Fruit fly (Drosophila melanogaster) whole organism, prepupa: ENCODE measurements around the gene rho-5.
A peak's percentile ranks its signal among the peaks of the same experiment; 100 is the strongest.

Experiments used
- Blimp-1 ChIP-seq: fragments of 200-800 bp; sonication (Bioruptor generic); optimal IDR thresholded peaks from 3 replicates; lab custom pipeline; 2017; ENCODE audit warnings: missing biosample characterization, missing genetic modification characterization, mild to moderate bottlenecking, moderate library complexity, missing genetic modification reagents
- CG10631 ChIP-seq: fragments of 200-800 bp; sonication (Bioruptor generic); optimal IDR thresholded peaks from 2 replicates; lab custom pipeline; 2016; ENCODE audit warnings: missing biosample characterization, missing genetic modification characterization
- CG10669 ChIP-seq: fragments of 200-800 bp; sonication (Bioruptor generic); optimal IDR thresholded peaks from 3 replicates; lab custom pipeline; 2018; ENCODE audit warnings: missing biosample characterization, mild to moderate bottlenecking, missing genetic modification characterization, moderate library complexity
- CG16779 ChIP-seq: fragments of 200-800 bp; sonication (Bioruptor generic); optimal IDR thresholded peaks from 3 replicates; lab custom pipeline; 2017; ENCODE audit warnings: missing biosample characterization, mild to moderate bottlenecking, missing genetic modification characterization
- CG31627 ChIP-seq: fragments of 200-800 bp; sonication (Bioruptor generic); optimal IDR thresholded peaks from 3 replicates; lab custom pipeline; 2016; ENCODE audit warnings: missing biosample characterization, missing genetic modification characterization
- CG32006 ChIP-seq: fragments of 200-800 bp; sonication (Bioruptor generic); optimal IDR thresholded peaks from 3 replicates; lab custom pipeline; 2017; ENCODE audit warnings: missing biosample characterization, mild to moderate bottlenecking, missing genetic modification characterization
- CG34406 ChIP-seq: fragments of 200-800 bp; sonication (Bioruptor generic); optimal IDR thresholded peaks from 3 replicates; lab custom pipeline; 2016; ENCODE audit warnings: missing biosample characterization, missing genetic modification characterization
- CG3919 ChIP-seq: fragments of 200-800 bp; sonication (Bioruptor generic); optimal IDR thresholded peaks from 3 replicates; lab custom pipeline; 2016; ENCODE audit warnings: missing biosample characterization, missing genetic modification characterization
- CG4318 ChIP-seq: fragments of 200-800 bp; sonication (Bioruptor generic); optimal IDR thresholded peaks from 3 replicates; lab custom pipeline; 2017; ENCODE audit warnings: missing biosample characterization, mild to moderate bottlenecking, missing genetic modification characterization
- CG6792 ChIP-seq: fragments of 200-800 bp; sonication (Bioruptor generic); optimal IDR thresholded peaks from 3 replicates; lab custom pipeline; 2016; ENCODE audit warnings: missing biosample characterization, missing genetic modification characterization
- CG6854 ChIP-seq: fragments of 200-800 bp; sonication (Bioruptor generic); optimal IDR thresholded peaks from 2 replicates; lab custom pipeline; 2017; ENCODE audit warnings: missing biosample characterization, mild to moderate bottlenecking, missing genetic modification characterization
- CG8119 ChIP-seq: fragments of 200-800 bp; sonication (Bioruptor generic); IDR thresholded peaks from 3 replicates; pipeline ENCODE4 v1.3.6; 2022; ENCODE audit warnings: missing biosample characterization, missing genetic modification characterization
- CG8319 ChIP-seq: fragments of 200-800 bp; sonication (Bioruptor generic); optimal IDR thresholded peaks from 3 replicates; lab custom pipeline; 2016; ENCODE audit warnings: missing biosample characterization, missing genetic modification characterization
- CG8632 ChIP-seq: fragments of 200-800 bp; sonication (Bioruptor generic); optimal IDR thresholded peaks from 3 replicates; lab custom pipeline; 2016; ENCODE audit warnings: missing biosample characterization, missing genetic modification characterization
- Eip78C ChIP-seq: fragments of 200-800 bp; sonication (Bioruptor generic); peaks from one replicate; lab custom pipeline; 2016; ENCODE audit warnings: missing biosample characterization, missing genetic modification characterization
- Ets96B ChIP-seq: fragments of 200-800 bp; optimal IDR thresholded peaks from 2 replicates; lab custom pipeline; 2019; ENCODE audit warnings: missing biosample characterization, mild to moderate bottlenecking, missing genetic modification characterization, moderate library complexity
- Gug ChIP-seq: fragments of 200-800 bp; sonication (Bioruptor generic); IDR thresholded peaks from 2 replicates; pipeline ENCODE4 v1.3.6; 2022; ENCODE audit warnings: missing biosample characterization, missing genetic modification characterization
- Hr38 ChIP-seq: sonication (Bioruptor generic); optimal IDR thresholded peaks from 2 replicates; lab custom pipeline; 2016; ENCODE audit warnings: missing biosample characterization, missing genetic modification characterization
- Hr39 ChIP-seq: fragments of 200-800 bp; sonication (Bioruptor generic); optimal IDR thresholded peaks from 2 replicates; lab custom pipeline; 2016; ENCODE audit warnings: missing biosample characterization, missing genetic modification characterization
- OdsH ChIP-seq: fragments of 200-800 bp; sonication (Bioruptor generic); optimal IDR thresholded peaks from 3 replicates; lab custom pipeline; 2016; ENCODE audit warnings: missing biosample characterization, missing genetic modification characterization
- Smox ChIP-seq: fragments of 200-800 bp; sonication (Bioruptor generic); optimal IDR thresholded peaks from 3 replicates; lab custom pipeline; 2016; ENCODE audit warnings: missing biosample characterization, missing genetic modification characterization
- Sox14 ChIP-seq: fragments of 200-800 bp; sonication (Bioruptor generic); optimal IDR thresholded peaks from 3 replicates; lab custom pipeline; 2016; ENCODE audit warnings: missing biosample characterization, missing genetic modification characterization
- acj6 ChIP-seq: fragments of 200-800 bp; sonication (Bioruptor generic); optimal IDR thresholded peaks from 3 replicates; lab custom pipeline; 2016; ENCODE audit warnings: missing biosample characterization, missing genetic modification characterization
- cyc ChIP-seq: fragments of 200-800 bp; sonication (Bioruptor generic); optimal IDR thresholded peaks from 3 replicates; lab custom pipeline; 2016; ENCODE audit warnings: missing biosample characterization, missing genetic modification characterization
- dsx ChIP-seq: fragments of 200-800 bp; optimal IDR thresholded peaks from 3 replicates; lab custom pipeline; 2019; ENCODE audit warnings: missing biosample characterization, mild to moderate bottlenecking, missing genetic modification characterization, moderate library complexity; ENCODE audit not compliant: poor library complexity, severe bottlenecking
- eg ChIP-seq: fragments of 200-800 bp; sonication (Bioruptor generic); IDR thresholded peaks from 3 replicates; pipeline ENCODE4 v1.3.6; 2022; ENCODE audit warnings: missing biosample characterization, missing genetic modification characterization
- esn ChIP-seq: fragments of 200-800 bp; sonication (Bioruptor generic); optimal IDR thresholded peaks from 2 replicates; lab custom pipeline; 2016; ENCODE audit warnings: missing biosample characterization, mild to moderate bottlenecking, missing genetic modification characterization, moderate library complexity
- fd59A ChIP-seq: fragments of 200-800 bp; sonication (Bioruptor generic); optimal IDR thresholded peaks from 2 replicates; lab custom pipeline; 2017; ENCODE audit warnings: missing biosample characterization, mild to moderate bottlenecking, missing genetic modification characterization, missing genetic modification reagents
- fd85E ChIP-seq: fragments of 200-800 bp; sonication (Bioruptor generic); optimal IDR thresholded peaks from 3 replicates; lab custom pipeline; 2016; ENCODE audit warnings: missing biosample characterization, missing genetic modification characterization
- lz ChIP-seq: fragments of 200-800 bp; sonication (Bioruptor generic); optimal IDR thresholded peaks from 3 replicates; lab custom pipeline; 2016; ENCODE audit warnings: missing biosample characterization, missing genetic modification characterization
- salr ChIP-seq, 2 experiments: fragments of 200-800 bp; sonication (Bioruptor generic); optimal IDR thresholded peaks; 3 replicates each; lab custom pipeline; 2016 to 2018; ENCODE audit warnings: missing biosample characterization in 2 of 2, missing genetic modification characterization in 2 of 2, mild to moderate bottlenecking in 1 of 2
- ss ChIP-seq, 2 experiments: fragments of 200-800 bp; sonication (Bioruptor generic); optimal IDR thresholded peaks; 2 replicates in 1 of 2; 3 replicates in 1 of 2; lab custom pipeline; 2017 to 2018; ENCODE audit warnings: mild to moderate bottlenecking in 2 of 2, missing biosample characterization in 2 of 2, missing genetic modification characterization in 2 of 2, moderate library complexity in 1 of 2
- svp ChIP-seq: fragments of 200-800 bp; sonication (Bioruptor generic); peaks from one replicate; lab custom pipeline; 2016; ENCODE audit warnings: missing biosample characterization, missing genetic modification characterization

Gene rho-5

dm6 chr2L:10381890-10382450, 8.3 kb upstream of the rho-5 start, which contains the start of gene CG5096 (continued):
- TF ChIP-seq Blimp-1 (GFP tag; lab: Kevin White, UChicago): no peak
- TF ChIP-seq CG6792 (GFP tag; lab: Kevin White, UChicago): peak; percentile 69
- peak; percentile 36 for TF ChIP-seq CG8319 (GFP tag; lab: Kevin White, UChicago)
- TF ChIP-seq CG4318 (GFP tag; lab: Kevin White, UChicago): no peak
- peak; percentile 51 for TF ChIP-seq CG10669
- no peak for TF ChIP-seq fd59A (GFP tag; lab: Kevin White, UChicago)
- peak; percentile 66 for TF ChIP-seq lz (GFP tag; lab: Kevin White, UChicago)
- TF ChIP-seq Ets96B: peak; percentile 62
- TF ChIP-seq ss (GFP tag; optimal IDR thresholded peaks at IDR 0.05; lab: Kevin White, UChicago): no peak
- peak; percentile 29 for TF ChIP-seq dsx (GFP tag; lab: Kevin White, UChicago)
- TF ChIP-seq Eip78C (GFP tag; lab: Kevin White, UChicago): peak; percentile 92
- no peak for TF ChIP-seq salr (GFP tag; optimal IDR thresholded peaks at IDR 0.05; lab: Kevin White, UChicago)
- TF ChIP-seq Smox (GFP tag; lab: Kevin White, UChicago): no peak
- TF ChIP-seq CG8119 (GFP tag; lab: Robert Waterston, UW): no peak; the same call in 1 of the 3 replicates

dm6 chr2L:10379865-10380264, 6.2 kb upstream of the rho-5 start, which contains the start of gene gny:
gny (plus strand) TSS chr2L:10380103.
- TF ChIP-seq CG31627 (GFP tag; lab: Kevin White, UChicago) (no peak), CG32006 (GFP tag; lab: Kevin White, UChicago) (no peak), CG8632 (GFP tag; lab: Kevin White, UChicago) (no peak), Blimp-1 (GFP tag; lab: Kevin White, UChicago) (no peak), Hr39 (no peak), Eip78C (GFP tag; lab: Kevin White, UChicago) (peak; percentile 18)
- TF ChIP-seq, all 60 proteins: peak for 1

dm6 chr2L:10378631-10379030, 4.9 kb upstream of the rho-5 start:
- TF ChIP-seq OdsH (no peak), svp (GFP tag; lab: Kevin White, UChicago) (no peak), Hr39 (no peak), CG10669 (no peak), lz (GFP tag; lab: Kevin White, UChicago) (no peak), acj6 (GFP tag; lab: Kevin White, UChicago) (no peak), CG34406 (GFP tag; lab: Kevin White, UChicago) (no peak), Ets96B (no peak)

DNA sequence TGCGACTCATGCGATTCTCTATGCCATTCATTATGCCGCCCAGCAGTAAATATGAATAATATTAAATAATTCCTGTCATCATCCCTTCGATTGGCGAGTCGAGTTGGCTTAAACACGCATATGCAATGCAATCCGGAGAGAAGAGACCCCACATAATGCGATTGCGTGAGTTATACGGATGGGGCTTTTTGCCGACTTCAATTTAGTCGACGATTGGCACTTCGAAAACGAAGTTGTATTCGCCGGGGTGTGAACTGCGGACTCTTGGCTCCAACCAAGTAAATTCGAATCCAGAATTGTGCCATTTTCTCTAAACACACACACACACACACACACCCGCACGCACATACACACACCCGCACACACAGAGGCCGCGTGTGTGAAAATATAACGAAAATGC, 2.6 kb upstream of the rho-5 start:
- no peak for TF ChIP-seq CG4318 (GFP tag; lab: Kevin White, UChicago)
- TF ChIP-seq Sox14 (GFP tag; lab: Kevin White, UChicago): no peak
- TF ChIP-seq dsx (GFP tag; lab: Kevin White, UChicago): no peak
- no peak for TF ChIP-seq CG10631 (GFP tag; lab: Kevin White, UChicago)
- no peak for TF ChIP-seq Gug
- TF ChIP-seq Blimp-1 (GFP tag; lab: Kevin White, UChicago): no peak
- TF ChIP-seq fd85E (GFP tag; lab: Kevin White, UChicago): no peak
- TF ChIP-seq CG8119 (GFP tag; lab: Robert Waterston, UW): no peak
- TF ChIP-seq svp (GFP tag; lab: Kevin White, UChicago): no peak
- no peak for TF ChIP-seq Hr38 (GFP tag; lab: Kevin White, UChicago)
- TF ChIP-seq cyc (GFP tag; lab: Kevin White, UChicago): no peak
- TF ChIP-seq CG16779: no peak
- TF ChIP-seq eg (GFP tag; lab: Robert Waterston, UW): no peak
- TF ChIP-seq CG32006 (GFP tag; lab: Kevin White, UChicago): no peak
- no peak for TF ChIP-seq esn
- no peak for TF ChIP-seq CG6854 (GFP tag; lab: Kevin White, UChicago)
- no peak for TF ChIP-seq Eip78C (GFP tag; lab: Kevin White, UChicago)
- TF ChIP-seq CG3919: no peak
